Worm (Caenorhabditis elegans): ENCODE measurements around the gene sre-1.
A peak's percentile ranks its signal among the peaks of the same experiment; 100 is the strongest.

Gene sre-1

DNA sequence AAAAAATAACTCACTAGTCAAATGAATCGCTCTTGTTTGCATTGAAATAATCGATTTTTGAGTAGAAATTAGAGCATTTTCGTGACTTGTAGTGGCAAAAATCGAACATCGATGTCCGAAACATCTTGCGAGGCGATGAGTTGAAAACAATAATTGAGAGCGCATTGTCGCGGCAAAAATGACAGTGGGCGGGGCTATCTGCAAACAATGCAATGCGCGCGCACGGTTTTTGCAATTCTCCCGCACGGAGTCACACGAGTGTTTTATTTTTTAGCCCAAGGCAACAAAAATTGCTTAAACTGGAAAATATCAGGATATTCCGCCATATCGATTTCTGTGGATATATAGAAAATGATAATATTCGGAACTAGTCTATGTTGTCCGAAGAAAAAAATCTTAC, 964 bp upstream of the sre-1 start, which contains the start of gene B0495.9 (continued):
- TF ChIP-seq lsy-12 (tag; optimal IDR thresholded peaks at IDR 0.05) (no peak), ztf-4 (tag; optimal IDR thresholded peaks at IDR 0.05) (no peak), nhr-25 (tag; optimal IDR thresholded peaks at IDR 0.05) (no peak), sea-2 (GFP tag; optimal IDR thresholded peaks at IDR 0.05) (no peak), nhr-12 (tag; optimal IDR thresholded peaks at IDR 0.05) (no peak), nhr-76 (tag; optimal IDR thresholded peaks at IDR 0.05) (no peak), nhr-67 (tag; optimal IDR thresholded peaks at IDR 0.05) (peak; percentile 33), ama-1 (optimal IDR thresholded peaks at IDR 0.05) (peak; percentile 51), fos-1 (tag; optimal IDR thresholded peaks at IDR 0.05) (no peak), ztf-11 (tag; optimal IDR thresholded peaks at IDR 0.05) (no peak), nfya-1 (tag; optimal IDR thresholded peaks at IDR 0.05; ENCODE audit: insufficient read depth) (peak; percentile 61), aly-2 (tag; optimal IDR thresholded peaks at IDR 0.05) (no peak), zag-1 (tag; optimal IDR thresholded peaks at IDR 0.05) (no peak), pqm-1 (tag; optimal IDR thresholded peaks at IDR 0.05) (no peak), nhr-237 (tag; optimal IDR thresholded peaks at IDR 0.05) (no peak), nhr-28 (tag; optimal IDR thresholded peaks at IDR 0.05) (no peak), ceh-28 (tag; optimal IDR thresholded peaks at IDR 0.05) (peak; percentile 17), nhr-11 (tag; optimal IDR thresholded peaks at IDR 0.05) (no peak), hmg-11 (tag; optimal IDR thresholded peaks at IDR 0.05) (peak; percentile 65), fkh-10 (GFP tag; optimal IDR thresholded peaks at IDR 0.05) (no peak), snpc-4 (tag; optimal IDR thresholded peaks at IDR 0.05) (no peak), elt-1 (tag; optimal IDR thresholded peaks at IDR 0.05) (no peak)

DNA sequence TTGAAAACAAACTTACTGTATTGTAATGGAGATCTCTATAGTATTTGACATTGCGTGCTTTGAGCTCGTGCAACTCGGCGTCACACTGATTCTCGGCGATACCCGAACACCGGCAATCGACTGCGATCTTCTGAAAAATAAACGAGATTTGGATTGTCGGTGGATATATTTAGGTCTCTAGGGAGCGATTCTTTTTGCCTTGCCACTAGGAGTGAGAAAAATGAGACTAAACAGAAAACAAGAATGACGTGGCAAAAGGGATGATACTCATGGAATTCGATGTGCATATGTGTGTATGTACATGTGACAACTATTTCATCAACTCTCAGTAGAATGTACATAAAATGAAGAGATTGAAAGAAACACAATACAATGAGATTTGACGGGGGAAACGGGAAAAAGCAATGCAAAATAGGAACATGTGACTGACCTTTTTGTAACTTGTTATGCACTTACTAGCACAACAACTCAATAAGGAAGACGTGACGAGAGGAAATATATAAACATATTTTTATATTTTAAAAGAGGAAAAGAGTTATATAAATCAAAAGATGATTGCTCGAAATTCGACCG, 5.2 kb downstream of the sre-1 start:
- TF ChIP-seq daf-12 (tag; optimal IDR thresholded peaks at IDR 0.05) (no peak), fkh-10 (GFP tag; optimal IDR thresholded peaks at IDR 0.05) (peak; percentile 97), lin-39 (tag; optimal IDR thresholded peaks at IDR 0.05) (peak; percentile 4), nhr-11 (tag; optimal IDR thresholded peaks at IDR 0.05) (no peak), elt-1 (tag; optimal IDR thresholded peaks at IDR 0.05) (peak; percentile 60), nfya-1 (tag; optimal IDR thresholded peaks at IDR 0.05; ENCODE audit: insufficient read depth) (peak; percentile 26), ceh-82 (tag; optimal IDR thresholded peaks at IDR 0.05) (no peak), ceh-9 (tag; optimal IDR thresholded peaks at IDR 0.05) (no peak)

DNA sequence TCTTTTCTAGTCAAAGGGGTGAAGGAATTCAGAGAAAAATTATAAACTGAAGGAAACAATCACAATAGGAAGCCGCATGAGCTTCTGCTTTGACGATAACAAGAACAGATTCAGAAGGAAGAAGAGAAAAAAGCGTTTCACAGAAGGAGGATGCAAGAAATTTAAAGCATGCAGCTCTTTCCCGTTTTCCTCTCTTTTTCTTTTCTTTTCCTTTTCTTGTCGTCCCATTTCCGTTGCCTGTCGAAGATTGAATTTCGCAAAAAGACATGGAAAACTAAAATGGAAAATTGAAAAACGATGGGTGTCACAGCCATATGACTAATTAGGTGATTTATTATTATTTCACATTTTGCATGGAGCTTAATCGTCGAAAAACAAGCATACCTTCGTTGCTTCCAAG, 6.6 kb downstream of the sre-1 start:
- no peak for TF ChIP-seq ZK546.5 (tag; optimal IDR thresholded peaks at IDR 0.05)
- TF ChIP-seq hmg-11 (tag; optimal IDR thresholded peaks at IDR 0.05) = peak; percentile 14
- TF ChIP-seq egl-5 (tag; optimal IDR thresholded peaks at IDR 0.05) = no peak
- peak; percentile 39 for TF ChIP-seq fkh-10 (GFP tag; optimal IDR thresholded peaks at IDR 0.05)

DNA sequence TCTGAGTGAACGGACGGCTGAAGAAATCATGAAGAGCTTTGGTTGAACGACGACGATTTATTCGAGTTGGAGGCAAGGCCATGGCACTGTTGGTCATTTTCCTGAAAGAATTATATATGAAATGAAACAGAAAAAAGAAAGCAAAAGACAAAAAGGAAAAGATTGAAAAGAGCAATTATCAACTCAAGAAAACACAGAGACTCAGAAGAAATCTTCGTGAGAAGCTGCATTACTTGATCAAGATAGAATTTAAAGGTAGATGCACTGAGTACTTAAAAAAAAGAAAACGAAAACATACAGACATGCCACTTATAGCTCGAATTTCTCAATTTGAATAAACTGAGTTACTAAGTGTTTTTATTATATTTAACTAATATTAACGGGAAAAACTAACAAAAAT, 9.0 kb downstream of the sre-1 start, which contains the start of gene cpna-5:
Gene cpna-5 (minus strand): TSS at position 101 of the 400 bp plus-strand sequence.
- TF ChIP-seq elt-1 (tag; optimal IDR thresholded peaks at IDR 0.05) = no peak

DNA sequence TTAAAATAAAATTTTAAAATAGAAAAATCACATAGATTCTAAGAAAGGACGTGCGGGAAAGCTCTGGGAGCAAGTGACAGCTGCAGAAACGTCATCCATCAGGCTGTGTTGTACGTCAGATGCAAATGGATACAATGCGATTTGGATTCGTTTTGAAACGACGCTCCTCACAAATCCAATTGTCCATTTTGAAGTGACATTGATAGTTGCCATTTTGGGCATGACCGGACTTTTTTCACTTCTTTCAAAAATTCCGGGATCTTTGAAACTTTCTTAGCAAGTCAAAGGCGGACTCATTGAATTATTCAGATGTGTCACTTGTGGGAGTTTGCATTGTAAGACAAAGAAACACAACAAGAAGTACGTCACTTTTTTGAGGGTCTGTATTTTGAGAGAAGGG, 9.5 kb downstream of the sre-1 start:
- TF ChIP-seq fkh-10 (GFP tag; optimal IDR thresholded peaks at IDR 0.05) (peak; percentile 39), lin-15B (tag; optimal IDR thresholded peaks at IDR 0.05) (no peak)

DNA sequence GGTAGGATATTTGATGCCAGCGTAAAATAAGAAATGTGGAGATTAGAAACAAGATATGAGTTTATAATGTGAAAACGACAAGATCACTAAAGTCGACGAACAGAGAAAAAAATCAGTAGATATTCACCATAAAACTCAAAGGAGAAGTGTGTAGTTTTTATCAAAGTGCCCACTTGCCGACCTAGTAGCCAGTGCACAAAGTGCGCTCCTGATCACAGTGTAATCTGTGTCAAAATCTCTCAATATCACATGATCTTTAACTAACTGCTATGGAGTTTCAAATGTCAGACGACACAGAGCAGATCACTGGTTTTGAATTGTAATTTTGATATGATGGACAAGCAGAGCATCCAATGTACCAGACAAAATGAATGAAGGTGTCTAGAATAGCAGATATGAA, 11.0 kb downstream of the sre-1 start:
- TF ChIP-seq ceh-16 (tag; optimal IDR thresholded peaks at IDR 0.05) = no peak
- no peak for TF ChIP-seq nhr-23 (tag; optimal IDR thresholded peaks at IDR 0.05)
- TF ChIP-seq hmg-11 (tag; optimal IDR thresholded peaks at IDR 0.05) = no peak
- TF ChIP-seq elt-3 (tag; optimal IDR thresholded peaks at IDR 0.05) = no peak
- no peak for TF ChIP-seq nhr-76 (tag; optimal IDR thresholded peaks at IDR 0.05)
- no peak for TF ChIP-seq nhr-237 (tag; optimal IDR thresholded peaks at IDR 0.05)
- no peak for TF ChIP-seq tbx-2 (tag; optimal IDR thresholded peaks at IDR 0.05)
- TF ChIP-seq lsy-12 (tag; optimal IDR thresholded peaks at IDR 0.05) = no peak
- no peak for TF ChIP-seq mdl-1 (tag; optimal IDR thresholded peaks at IDR 0.05)
- no peak for TF ChIP-seq nhr-77 (tag; optimal IDR thresholded peaks at IDR 0.05)
- TF ChIP-seq elt-1 (tag; optimal IDR thresholded peaks at IDR 0.05) = no peak
- TF ChIP-seq snpc-4 (tag; optimal IDR thresholded peaks at IDR 0.05) = no peak
- no peak for TF ChIP-seq nhr-43 (tag; optimal IDR thresholded peaks at IDR 0.05; ENCODE audit: poor library complexity, severe bottlenecking)
- TF ChIP-seq nhr-12 (tag; optimal IDR thresholded peaks at IDR 0.05) = no peak
